Worm (Caenorhabditis elegans) whole organism, L3 larva: ENCODE results near the gene fipr-18.

ENCODE experiments used
- R02D3.7 ChIP-seq: fragments of 150-350 bp; optimal IDR thresholded peaks from 2 replicates; lab custom pipeline; 2014; ENCODE audit warnings: missing biosample characterization, missing genetic modification characterization
- ZK546.5 ChIP-seq: sonication (generic microtip); optimal IDR thresholded peaks from 2 replicates; lab custom pipeline; 2017; ENCODE audit warnings: missing biosample characterization, missing genetic modification characterization
- aly-2 ChIP-seq: fragments of 150-350 bp; optimal IDR thresholded peaks from 2 replicates; lab custom pipeline; 2014; ENCODE audit warnings: missing biosample characterization, missing genetic modification characterization
- ama-1 ChIP-seq: fragments of 150-350 bp; optimal IDR thresholded peaks from 2 replicates; lab custom pipeline; 2018
- ceh-28 ChIP-seq: fragments of 150-350 bp; optimal IDR thresholded peaks from 2 replicates; lab custom pipeline; 2014; ENCODE audit warnings: missing biosample characterization, missing genetic modification reagents, missing genetic modification characterization
- ceh-82 ChIP-seq: fragments of 150-350 bp; optimal IDR thresholded peaks from 2 replicates; lab custom pipeline; 2014; ENCODE audit warnings: missing biosample characterization, missing genetic modification characterization
- egl-27 ChIP-seq: sonication (generic microtip); optimal IDR thresholded peaks from 4 replicates; lab custom pipeline; 2017; ENCODE audit warnings: missing biosample characterization, missing genetic modification reagents, missing genetic modification characterization
- elt-2 ChIP-seq: sonication (generic microtip); optimal IDR thresholded peaks from 2 replicates; lab custom pipeline; 2016; ENCODE audit warnings: missing genetic modification reagents, mild to moderate bottlenecking, missing genetic modification characterization, missing compliant biosample characterization
- elt-3 ChIP-seq, 3 experiments: fragments of 150-350 bp in 1 of 3; sonication (generic microtip) in 2 of 3; optimal IDR thresholded peaks; 2 replicates in 2 of 3; 4 replicates in 1 of 3; lab custom pipeline; 2014 to 2017; ENCODE audit warnings: missing biosample characterization in 3 of 3, missing genetic modification characterization in 3 of 3
- fkh-2 ChIP-seq: fragments of 150-350 bp; optimal IDR thresholded peaks from 2 replicates; lab custom pipeline; 2014; ENCODE audit warnings: missing biosample characterization, missing genetic modification reagents, missing genetic modification characterization
- hmg-11 ChIP-seq: sonication (generic microtip); optimal IDR thresholded peaks from 2 replicates; lab custom pipeline; 2016; ENCODE audit warnings: missing genetic modification characterization, missing compliant biosample characterization
- jun-1 ChIP-seq: fragments of 150-350 bp; optimal IDR thresholded peaks from 2 replicates; lab custom pipeline; 2014; ENCODE audit warnings: missing biosample characterization, missing genetic modification reagents, missing genetic modification characterization
- lin-15B ChIP-seq: fragments of 150-350 bp; optimal IDR thresholded peaks from 2 replicates; lab custom pipeline; 2014; ENCODE audit warnings: missing biosample characterization, missing genetic modification characterization
- lin-39 ChIP-seq: fragments of 150-350 bp; optimal IDR thresholded peaks from 2 replicates; lab custom pipeline; 2018; ENCODE audit warnings: missing biosample characterization, missing genetic modification reagents, missing genetic modification characterization
- lsy-12 ChIP-seq: sonication (generic microtip); optimal IDR thresholded peaks from 2 replicates; lab custom pipeline; 2016; ENCODE audit warnings: mild to moderate bottlenecking, missing genetic modification characterization, missing compliant biosample characterization
- mdl-1 ChIP-seq: fragments of 150-350 bp; optimal IDR thresholded peaks from 2 replicates; lab custom pipeline; 2014; ENCODE audit warnings: missing biosample characterization, missing genetic modification characterization
- nfya-1 ChIP-seq: sonication (generic microtip); optimal IDR thresholded peaks from 2 replicates; lab custom pipeline; 2017; ENCODE audit warnings: missing genetic modification characterization, mild to moderate bottlenecking, missing compliant biosample characterization, antibody characterized with exemption, moderate library complexity; ENCODE audit not compliant: insufficient read depth
- nhr-11 ChIP-seq: fragments of 150-350 bp; optimal IDR thresholded peaks from 2 replicates; lab custom pipeline; 2014; ENCODE audit warnings: missing biosample characterization, missing genetic modification characterization
- nhr-12 ChIP-seq: fragments of 150-350 bp; optimal IDR thresholded peaks from 2 replicates; lab custom pipeline; 2014; ENCODE audit warnings: missing biosample characterization, missing genetic modification characterization
- nhr-23 ChIP-seq: fragments of 150-350 bp; optimal IDR thresholded peaks from 2 replicates; lab custom pipeline; 2014; ENCODE audit warnings: missing biosample characterization, missing genetic modification reagents, missing genetic modification characterization
- nhr-25 ChIP-seq: sonication (generic microtip); optimal IDR thresholded peaks from 2 replicates; lab custom pipeline; 2017; ENCODE audit warnings: missing biosample characterization, missing genetic modification characterization
- nhr-28 ChIP-seq: fragments of 150-350 bp; optimal IDR thresholded peaks from 2 replicates; lab custom pipeline; 2014; ENCODE audit warnings: missing biosample characterization, missing genetic modification characterization
- nhr-43 ChIP-seq: sonication (generic microtip); optimal IDR thresholded peaks from 2 replicates; lab custom pipeline; 2016; ENCODE audit warnings: mild to moderate bottlenecking, missing genetic modification characterization, missing compliant biosample characterization; ENCODE audit not compliant: poor library complexity, severe bottlenecking
- nhr-67 ChIP-seq: fragments of 150-350 bp; optimal IDR thresholded peaks from 2 replicates; lab custom pipeline; 2014; ENCODE audit warnings: missing biosample characterization, missing genetic modification characterization
- nhr-76 ChIP-seq: fragments of 150-350 bp; sonication (generic microtip); optimal IDR thresholded peaks from 5 replicates; lab custom pipeline; 2014; ENCODE audit warnings: missing biosample characterization, missing genetic modification characterization
- nhr-77 ChIP-seq: fragments of 150-350 bp; optimal IDR thresholded peaks from 2 replicates; lab custom pipeline; 2014; ENCODE audit warnings: missing biosample characterization, missing genetic modification characterization
- pha-4 ChIP-seq: fragments of 150-350 bp; optimal IDR thresholded peaks from 2 replicates; lab custom pipeline; 2014; ENCODE audit warnings: missing biosample characterization, missing genetic modification reagents, missing genetic modification characterization
- pqm-1 ChIP-seq: fragments of 150-350 bp; optimal IDR thresholded peaks from 2 replicates; lab custom pipeline; 2017; ENCODE audit warnings: missing biosample characterization, missing genetic modification characterization, inconsistent platforms
- sea-2 ChIP-seq: fragments of 150-350 bp; sonication (generic microtip); optimal IDR thresholded peaks from 4 replicates; lab custom pipeline; 2014; ENCODE audit warnings: missing biosample characterization, missing genetic modification reagents, missing genetic modification characterization
- skn-1 ChIP-seq: fragments of 150-350 bp; optimal IDR thresholded peaks from 2 replicates; lab custom pipeline; 2014; ENCODE audit warnings: missing biosample characterization, missing genetic modification characterization
- snpc-4 ChIP-seq: fragments of 150-350 bp; optimal IDR thresholded peaks from 2 replicates; lab custom pipeline; 2014; ENCODE audit warnings: missing biosample characterization, missing genetic modification characterization
- tbx-2 ChIP-seq: sonication (generic microtip); optimal IDR thresholded peaks from 2 replicates; lab custom pipeline; 2016; ENCODE audit warnings: mild to moderate bottlenecking, missing genetic modification characterization, missing compliant biosample characterization
- unc-39 ChIP-seq: sonication (generic microtip); optimal IDR thresholded peaks from 4 replicates; lab custom pipeline; 2017; ENCODE audit warnings: missing biosample characterization, missing genetic modification characterization
- unc-62 ChIP-seq: fragments of 150-350 bp; sonication (generic microtip); optimal IDR thresholded peaks from 4 replicates; lab custom pipeline; 2014; ENCODE audit warnings: missing biosample characterization, missing genetic modification reagents, missing genetic modification characterization
- zag-1 ChIP-seq: fragments of 150-350 bp; optimal IDR thresholded peaks from 2 replicates; lab custom pipeline; 2014; ENCODE audit warnings: missing biosample characterization, missing genetic modification characterization
- ztf-4 ChIP-seq: fragments of 150-350 bp; optimal IDR thresholded peaks from 2 replicates; lab custom pipeline; 2014; ENCODE audit warnings: missing biosample characterization, missing genetic modification characterization

fipr-18 gene

DNA sequence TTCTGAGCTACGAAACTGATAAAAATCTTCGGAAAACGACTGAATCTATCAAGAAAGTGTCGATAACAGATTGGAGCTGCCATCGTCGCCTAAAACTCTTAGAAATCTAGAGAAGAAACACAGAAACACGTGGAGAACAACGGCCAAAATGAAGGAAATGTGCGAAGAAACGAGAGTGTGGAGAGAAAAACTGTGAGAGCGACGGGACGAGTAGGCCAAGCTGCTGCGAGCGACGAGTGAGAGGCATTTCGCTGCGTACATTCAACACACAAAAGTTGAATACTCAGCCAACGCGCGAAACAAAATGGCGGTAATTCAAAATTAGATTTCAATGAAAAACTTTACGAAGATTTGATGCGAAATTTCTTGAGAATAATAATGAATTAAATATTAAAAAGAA lies 39.2 kb downstream of the fipr-18 start (continued):
- TF ChIP-seq nhr-43 (tag; lab: Kevin White, UChicago) (peak; percentile 57), zag-1 (tag; lab: Kevin White, UChicago) (no peak), nhr-11 (tag; lab: Kevin White, UChicago) (peak; percentile 83), hmg-11 (tag; lab: Kevin White, UChicago) (peak; percentile 68), aly-2 (tag; lab: Kevin White, UChicago) (no peak), snpc-4 (tag; lab: Kevin White, UChicago) (peak; percentile 91), lin-15B (tag; lab: Kevin White, UChicago) (peak; percentile 95), jun-1 (tag; lab: Kevin White, UChicago) (peak; percentile 77)
- TF ChIP-seq, all 47 proteins: peak for 25

DNA sequence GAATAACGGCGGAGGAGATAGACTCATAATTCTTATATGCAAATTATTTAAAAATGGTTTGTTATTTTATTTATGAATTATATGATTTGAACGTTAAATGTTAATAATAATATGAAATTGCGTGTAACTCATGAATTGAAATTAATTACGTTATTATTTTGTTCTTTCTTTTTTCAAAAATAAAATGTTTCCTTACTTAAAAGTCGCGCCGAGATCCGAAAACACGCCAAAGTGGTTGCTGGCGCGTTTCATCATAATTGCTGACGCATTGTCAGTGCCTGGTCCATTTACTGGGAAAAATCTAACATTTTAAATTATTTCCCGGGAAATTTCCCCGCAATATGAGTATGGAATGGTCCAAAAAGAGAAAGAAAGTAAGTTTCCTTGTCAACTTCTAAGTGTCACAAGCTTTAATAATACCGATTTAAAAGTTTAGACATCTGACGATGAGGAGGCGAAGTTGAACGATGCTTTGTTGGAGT lies 40.3 kb downstream of the fipr-18 start, which contains the start of the genes C07H6.9 and sap-140:
Gene C07H6.9, minus strand, starts transcription at position 51 of the 482 bp plus-strand sequence.
Gene sap-140, plus strand, starts transcription at position 318 of the 482 bp plus-strand sequence.
- TF ChIP-seq lin-15B (tag; lab: Kevin White, UChicago): peak; percentile 88
- TF ChIP-seq hmg-11 (tag; lab: Kevin White, UChicago): peak; percentile 73
- no peak for TF ChIP-seq unc-62 (GFP tag; lab: Kevin White, UChicago)
- TF ChIP-seq ZK546.5: peak; percentile 8
- TF ChIP-seq elt-2 (tag; lab: Kevin White, UChicago): peak; percentile 36
- TF ChIP-seq nhr-43 (tag; lab: Kevin White, UChicago): peak; percentile 56
- TF ChIP-seq sea-2 (GFP tag; lab: Kevin White, UChicago): no peak
- peak; percentile 77 for TF ChIP-seq snpc-4 (tag; lab: Kevin White, UChicago)
- peak; percentile 87 for TF ChIP-seq nhr-23
- TF ChIP-seq tbx-2 (tag; lab: Kevin White, UChicago): peak; percentile 51
- TF ChIP-seq ceh-28 (tag; lab: Kevin White, UChicago): peak; percentile 13
- no peak for TF ChIP-seq nhr-76
- TF ChIP-seq mdl-1 (tag; lab: Kevin White, UChicago): no peak
- peak; percentile 6 for TF ChIP-seq skn-1 (tag; lab: Kevin White, UChicago)
- TF ChIP-seq nhr-25 (tag; lab: Kevin White, UChicago): peak; percentile 53
- no peak for TF ChIP-seq elt-3 (tag; optimal IDR thresholded peaks at IDR 0.05; lab: Kevin White, UChicago)
- peak; percentile 84 for TF ChIP-seq nfya-1 (tag; lab: Kevin White, UChicago)
- no peak for TF ChIP-seq nhr-67
- peak; percentile 5 for TF ChIP-seq pqm-1 (tag; lab: Kevin White, UChicago)
- TF ChIP-seq fkh-2 (tag; lab: Kevin White, UChicago): no peak
- no peak for TF ChIP-seq ceh-82 (tag; lab: Kevin White, UChicago)
- peak; percentile 60 for TF ChIP-seq R02D3.7 (tag; lab: Kevin White, UChicago)
- TF ChIP-seq pha-4 (tag; lab: Kevin White, UChicago): peak; percentile 88
- peak; percentile 16 for TF ChIP-seq lsy-12 (tag; lab: Kevin White, UChicago)
- TF ChIP-seq lin-39 (tag; lab: Kevin White, UChicago): peak; percentile 36
- peak; percentile 31 for TF ChIP-seq jun-1 (tag; lab: Kevin White, UChicago)
- no peak for TF ChIP-seq nhr-77 (tag; lab: Kevin White, UChicago)

DNA sequence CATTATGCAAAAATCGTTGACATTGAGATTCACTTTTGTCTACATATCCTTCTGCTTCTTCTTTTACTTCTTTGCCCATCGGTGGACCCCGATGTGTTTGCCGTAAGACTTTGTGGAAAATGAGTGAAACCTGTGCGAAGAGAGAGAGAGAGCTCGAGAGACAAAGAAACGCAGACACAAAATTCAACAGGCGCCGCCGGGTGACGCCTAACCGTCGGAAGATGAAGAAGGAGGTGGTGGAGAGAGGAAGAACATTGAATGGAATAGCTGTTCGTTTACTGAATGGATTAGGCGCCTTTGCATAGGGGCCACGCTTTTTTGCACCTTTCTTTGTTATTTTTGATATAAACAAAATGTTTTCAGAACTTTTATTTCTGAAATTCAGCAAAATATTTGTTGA lies 47.9 kb downstream of the fipr-18 start:
- TF ChIP-seq mdl-1 (tag; lab: Kevin White, UChicago) (no peak), nhr-28 (tag; lab: Kevin White, UChicago) (no peak), hmg-11 (tag; lab: Kevin White, UChicago) (no peak), lin-39 (tag; lab: Kevin White, UChicago) (no peak), pha-4 (tag; lab: Kevin White, UChicago) (no peak), elt-3 (tag; optimal IDR thresholded peaks at IDR 0.05; lab: Kevin White, UChicago) (no peak), skn-1 (tag; lab: Kevin White, UChicago) (no peak), nhr-12 (no peak), unc-39 (tag; lab: Kevin White, UChicago) (no peak), egl-27 (tag; lab: Kevin White, UChicago) (no peak)

DNA sequence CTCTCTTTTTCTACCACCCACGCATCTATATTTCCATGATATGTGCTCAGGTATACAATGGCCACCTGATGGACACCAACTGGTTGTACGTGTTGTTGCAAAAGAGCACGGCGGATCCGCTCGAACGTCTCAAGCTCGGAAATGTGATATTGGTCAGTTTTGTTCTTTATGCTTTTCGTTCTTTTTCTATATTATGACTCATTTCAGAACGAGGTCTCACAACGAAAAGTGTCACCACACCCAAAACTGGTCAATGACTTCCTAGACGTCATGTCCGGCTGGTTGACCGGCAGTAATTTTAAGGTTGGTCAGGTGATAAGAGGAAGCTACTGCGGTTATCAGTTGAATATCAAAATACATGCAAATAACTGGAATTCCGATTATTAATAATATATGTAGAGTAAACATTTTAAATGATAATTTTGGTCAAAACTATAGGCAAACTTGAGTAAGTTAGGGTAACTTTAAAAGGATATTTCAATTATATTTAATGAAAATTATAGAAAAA lies 49.1 kb downstream of the fipr-18 start, which contains the start of gene cls-1:
Gene cls-1, plus strand, starts transcription at position 51 of the 508 bp plus-strand sequence.
- TF ChIP-seq ztf-4 (tag; lab: Kevin White, UChicago): no peak
- TF ChIP-seq ama-1 (lab: Kevin White, UChicago): no peak
- TF ChIP-seq elt-2 (tag; lab: Kevin White, UChicago): peak; percentile 25
- no peak for TF ChIP-seq nhr-11 (tag; lab: Kevin White, UChicago)
- peak; percentile 43 for TF ChIP-seq pqm-1 (tag; lab: Kevin White, UChicago)
- TF ChIP-seq, all 47 proteins: peak for 2
